Fruit fly (Drosophila melanogaster) whole organism, embryonic: ENCODE measurements around the gene CG31898.
A peak's percentile ranks its signal among the peaks of the same experiment; 100 is the strongest.

Experiments
- BtbVII ChIP-seq: fragments of 200-800 bp; sonication (Bioruptor generic); optimal IDR thresholded peaks from 3 replicates; lab custom pipeline; 2017; ENCODE audit warnings: missing biosample characterization, mild to moderate bottlenecking, missing genetic modification characterization
- Bteb2 ChIP-seq: fragments of 200-800 bp; sonication (Bioruptor generic); optimal IDR thresholded peaks from 2 replicates; lab custom pipeline; 2016; ENCODE audit warnings: missing biosample characterization, missing genetic modification characterization
- CG10959 ChIP-seq: fragments of 200-800 bp; sonication (Bioruptor generic); IDR thresholded peaks from 2 replicates; pipeline ENCODE4 v1.3.6; 2022; ENCODE audit warnings: missing biosample characterization, missing genetic modification characterization
- CG10979 ChIP-seq: fragments of 200-800 bp; sonication (Bioruptor generic); optimal IDR thresholded peaks from 2 replicates; lab custom pipeline; 2018; ENCODE audit warnings: missing biosample characterization, mild to moderate bottlenecking, missing genetic modification characterization, moderate library complexity
- CG11695 ChIP-seq: fragments of 200-800 bp; sonication (Bioruptor generic); IDR thresholded peaks from 3 replicates; pipeline ENCODE4 v1.3.6; 2022; ENCODE audit warnings: missing biosample characterization, missing genetic modification characterization
- CG12219 ChIP-seq: fragments of 200-800 bp; sonication (Bioruptor generic); optimal IDR thresholded peaks from 3 replicates; lab custom pipeline; 2018; ENCODE audit warnings: missing biosample characterization, mild to moderate bottlenecking, missing genetic modification characterization
- CG13296 ChIP-seq: fragments of 200-800 bp; sonication (Bioruptor generic); optimal IDR thresholded peaks from 3 replicates; lab custom pipeline; 2018; ENCODE audit warnings: missing biosample characterization, mild to moderate bottlenecking, missing genetic modification characterization
- CG14441 ChIP-seq: fragments of 200-800 bp; sonication (Bioruptor generic); IDR thresholded peaks from 2 replicates; pipeline ENCODE4 v1.3.6; 2022; ENCODE audit warnings: missing biosample characterization, missing genetic modification characterization
- CG17361 ChIP-seq: fragments of 200-800 bp; sonication (Bioruptor generic); IDR thresholded peaks from 3 replicates; pipeline ENCODE4 v1.3.6; 2022; ENCODE audit warnings: missing biosample characterization, missing genetic modification characterization
- CG30020 ChIP-seq: fragments of 200-800 bp; optimal IDR thresholded peaks from 2 replicates; lab custom pipeline; 2019; ENCODE audit warnings: missing biosample characterization, mild to moderate bottlenecking, missing genetic modification characterization, moderate library complexity
- CG30403 ChIP-seq: fragments of 200-800 bp; sonication (Bioruptor generic); optimal IDR thresholded peaks from 3 replicates; lab custom pipeline; 2016; ENCODE audit warnings: missing biosample characterization, missing genetic modification characterization
- CG3065 ChIP-seq: fragments of 200-800 bp; sonication (Bioruptor generic); optimal IDR thresholded peaks from 2 replicates; lab custom pipeline; 2016; ENCODE audit warnings: missing biosample characterization, missing genetic modification characterization
- CG31441 ChIP-seq: fragments of 200-800 bp; sonication (Bioruptor generic); IDR thresholded peaks from 2 replicates; pipeline ENCODE4 v1.3.6; 2022; ENCODE audit warnings: missing biosample characterization, missing genetic modification characterization
- CG3995 ChIP-seq: fragments of 200-800 bp; sonication (Bioruptor generic); optimal IDR thresholded peaks from 3 replicates; lab custom pipeline; 2016; ENCODE audit warnings: missing biosample characterization, missing genetic modification characterization
- CG4424 ChIP-seq: fragments of 200-800 bp; sonication (Bioruptor generic); optimal IDR thresholded peaks from 3 replicates; lab custom pipeline; 2016; ENCODE audit warnings: missing biosample characterization, missing genetic modification characterization
- CG6272 ChIP-seq: fragments of 200-800 bp; sonication (Bioruptor generic); IDR thresholded peaks from 2 replicates; pipeline ENCODE4 v1.3.6; 2022; ENCODE audit warnings: missing biosample characterization, missing genetic modification characterization
- CG7928 ChIP-seq: fragments of 200-800 bp; sonication (Bioruptor generic); optimal IDR thresholded peaks from 2 replicates; lab custom pipeline; 2017; ENCODE audit warnings: missing biosample characterization, mild to moderate bottlenecking, missing genetic modification characterization
- CG9215 ChIP-seq: fragments of 200-800 bp; sonication (Bioruptor generic); IDR thresholded peaks from 2 replicates; pipeline ENCODE4 v1.3.6; 2022; ENCODE audit warnings: missing biosample characterization, missing genetic modification characterization
- CG9727 ChIP-seq: fragments of 200-800 bp; sonication (Bioruptor generic); optimal IDR thresholded peaks from 3 replicates; lab custom pipeline; 2017; ENCODE audit warnings: missing biosample characterization, mild to moderate bottlenecking, missing genetic modification characterization
- CHES-1-like ChIP-seq: fragments of 200-800 bp; sonication (Bioruptor generic); optimal IDR thresholded peaks from 2 replicates; lab custom pipeline; 2016; ENCODE audit warnings: missing biosample characterization, missing genetic modification characterization
- CTCF ChIP-seq: fragments of 200-800 bp; sonication (Bioruptor generic); optimal IDR thresholded peaks from 2 replicates; lab custom pipeline; 2017; ENCODE audit warnings: missing biosample characterization, mild to moderate bottlenecking, missing genetic modification characterization, moderate library complexity
- Chrac-16 ChIP-seq: fragments of 200-800 bp; sonication (Bioruptor generic); optimal IDR thresholded peaks from 3 replicates; lab custom pipeline; 2016; ENCODE audit warnings: missing biosample characterization, missing genetic modification characterization
- CoRest ChIP-seq: fragments of 200-800 bp; sonication (Bioruptor generic); optimal IDR thresholded peaks from 3 replicates; lab custom pipeline; 2018; ENCODE audit warnings: missing biosample characterization, mild to moderate bottlenecking, missing genetic modification characterization, moderate library complexity
- Drgx ChIP-seq: fragments of 200-800 bp; sonication (Bioruptor generic); IDR thresholded peaks from 2 replicates; pipeline ENCODE4 v1.3.6; 2022; ENCODE audit warnings: missing biosample characterization, missing genetic modification characterization
- Hr51 ChIP-seq, 2 experiments: fragments of 200-800 bp; sonication (Bioruptor generic); optimal IDR thresholded peaks; 2 replicates in 1 of 2; 3 replicates in 1 of 2; lab custom pipeline; 2016 to 2018; ENCODE audit warnings: missing biosample characterization in 2 of 2, missing genetic modification characterization in 2 of 2, mild to moderate bottlenecking in 1 of 2, moderate library complexity in 1 of 2
- PHDP ChIP-seq: fragments of 200-800 bp; sonication (Bioruptor generic); optimal IDR thresholded peaks from 3 replicates; lab custom pipeline; 2018; ENCODE audit warnings: missing biosample characterization, mild to moderate bottlenecking, missing genetic modification characterization, moderate library complexity
- Six4 ChIP-seq: fragments of 200-800 bp; sonication (Bioruptor generic); optimal IDR thresholded peaks from 2 replicates; lab custom pipeline; 2016; ENCODE audit warnings: missing biosample characterization, missing genetic modification characterization
- Sox100B ChIP-seq: fragments of 200-800 bp; sonication (Bioruptor generic); optimal IDR thresholded peaks from 3 replicates; lab custom pipeline; 2018; ENCODE audit warnings: missing biosample characterization, mild to moderate bottlenecking, missing genetic modification characterization
- ara ChIP-seq: fragments of 200-800 bp; sonication (Bioruptor generic); IDR thresholded peaks from 2 replicates; pipeline ENCODE4 v1.3.6; 2022; ENCODE audit warnings: missing biosample characterization, missing genetic modification characterization
- ato ChIP-seq: fragments of 200-800 bp; sonication (Bioruptor generic); IDR thresholded peaks from 2 replicates; pipeline ENCODE4 v1.3.6; 2022; ENCODE audit warnings: missing biosample characterization, missing genetic modification characterization; ENCODE audit not compliant: partially characterized antibody
- dpn ChIP-seq, 2 experiments: fragments of 200-800 bp; sonication (Bioruptor generic); optimal IDR thresholded peaks; 3 replicates each; lab custom pipeline; 2016; ENCODE audit warnings: missing biosample characterization in 2 of 2, missing genetic modification characterization in 2 of 2
- dysf ChIP-seq: fragments of 200-800 bp; sonication (Bioruptor generic); IDR thresholded peaks from 3 replicates; pipeline ENCODE4 v1.3.6; 2022; ENCODE audit warnings: missing biosample characterization, missing genetic modification characterization
- fd64A ChIP-seq: fragments of 200-800 bp; sonication (Bioruptor generic); optimal IDR thresholded peaks from 3 replicates; lab custom pipeline; 2018; ENCODE audit warnings: missing biosample characterization, mild to moderate bottlenecking, missing genetic modification characterization
- fu2 ChIP-seq: fragments of 200-800 bp; sonication (Bioruptor generic); optimal IDR thresholded peaks from 2 replicates; lab custom pipeline; 2016; ENCODE audit warnings: missing biosample characterization, missing genetic modification characterization
- grau ChIP-seq: fragments of 200-800 bp; optimal IDR thresholded peaks from 3 replicates; lab custom pipeline; 2019; ENCODE audit warnings: missing biosample characterization, mild to moderate bottlenecking, missing genetic modification characterization, moderate library complexity
- hth ChIP-seq: fragments of >200 bp; optimal IDR thresholded peaks from 2 replicates; lab custom pipeline; 2017; ENCODE audit warnings: inconsistent platforms
- lmd ChIP-seq: fragments of 200-800 bp; sonication (Bioruptor generic); IDR thresholded peaks from 2 replicates; pipeline ENCODE4 v1.3.6; 2022; ENCODE audit warnings: missing biosample characterization, missing genetic modification characterization
- lola ChIP-seq, 3 experiments: fragments of >200 bp in 2 of 3; fragments of 200-800 bp in 1 of 3; sonication (Bioruptor generic) in 1 of 3; optimal IDR thresholded peaks; 2 replicates each; lab custom pipeline; 2017 to 2019; ENCODE audit warnings: missing biosample characterization in 3 of 3, missing genetic modification characterization in 3 of 3, mild to moderate bottlenecking in 1 of 3, moderate library complexity in 1 of 3
- nau ChIP-seq: fragments of 200-800 bp; sonication (Bioruptor generic); optimal IDR thresholded peaks from 3 replicates; lab custom pipeline; 2017; ENCODE audit warnings: missing biosample characterization, mild to moderate bottlenecking, missing genetic modification characterization, missing genetic modification reagents
- nmo ChIP-seq: fragments of 200-800 bp; sonication (Bioruptor generic); optimal IDR thresholded peaks from 2 replicates; lab custom pipeline; 2018; ENCODE audit warnings: missing biosample characterization, mild to moderate bottlenecking, missing genetic modification characterization, moderate library complexity
- oc ChIP-seq: fragments of 200-800 bp; sonication (Bioruptor generic); optimal IDR thresholded peaks from 2 replicates; lab custom pipeline; 2018; ENCODE audit warnings: missing biosample characterization, mild to moderate bottlenecking, missing genetic modification characterization, moderate library complexity
- pan ChIP-seq, 4 experiments: fragments of >200 bp in 3 of 4; fragments of 200-800 bp in 1 of 4; sonication (Bioruptor generic) in 1 of 4; optimal IDR thresholded peaks in 3 of 4; IDR thresholded peaks in 1 of 4; 2 replicates each; pipeline versions ENCODE4 v1.3.6 to Lab custom; 2017 to 2022; ENCODE audit warnings: missing biosample characterization in 2 of 4, missing genetic modification characterization in 2 of 4, mixed read lengths in 1 of 4
- peb ChIP-seq: fragments of 200-800 bp; sonication (Bioruptor generic); IDR thresholded peaks from 2 replicates; pipeline ENCODE4 v1.3.6; 2022; ENCODE audit warnings: missing biosample characterization, missing genetic modification characterization
- phol ChIP-seq: fragments of 200-800 bp; sonication (Bioruptor generic); optimal IDR thresholded peaks from 3 replicates; lab custom pipeline; 2018; ENCODE audit warnings: missing biosample characterization, mild to moderate bottlenecking, missing genetic modification characterization, moderate library complexity
- rib ChIP-seq: fragments of 200-800 bp; sonication (Bioruptor generic); IDR thresholded peaks from 2 replicates; pipeline ENCODE4 v1.3.6; 2022; ENCODE audit warnings: missing biosample characterization, missing genetic modification characterization
- schlank ChIP-seq: fragments of 200-800 bp; sonication (Bioruptor generic); optimal IDR thresholded peaks from 2 replicates; lab custom pipeline; 2018; ENCODE audit warnings: missing biosample characterization, mild to moderate bottlenecking, missing genetic modification characterization
- so ChIP-seq: fragments of 200-800 bp; sonication (Bioruptor generic); IDR thresholded peaks from 3 replicates; pipeline ENCODE4 v1.3.6; 2022; ENCODE audit warnings: missing biosample characterization, missing genetic modification characterization
- unpg ChIP-seq: fragments of 200-800 bp; sonication (Bioruptor generic); optimal IDR thresholded peaks from 3 replicates; lab custom pipeline; 2018; ENCODE audit warnings: missing biosample characterization, mild to moderate bottlenecking, missing genetic modification characterization, moderate library complexity
- zen2 ChIP-seq: fragments of 200-800 bp; sonication (Bioruptor generic); IDR thresholded peaks from 3 replicates; pipeline ENCODE4 v1.3.6; 2022; ENCODE audit warnings: missing biosample characterization, missing genetic modification characterization; ENCODE audit not compliant: partially characterized antibody
- zfh2 ChIP-seq: fragments of 200-800 bp; sonication (Bioruptor generic); optimal IDR thresholded peaks from 2 replicates; lab custom pipeline; 2016; ENCODE audit warnings: missing biosample characterization, missing genetic modification characterization

The CG31898 gene

dm6 chr2L:8371354-8371937, 28.8 kb upstream of the CG31898 start (continued):
- TF ChIP-seq ara (GFP tag; lab: Robert Waterston, UW) = no peak
- TF ChIP-seq fd64A (GFP tag; lab: Kevin White, UChicago) = no peak
- no peak for TF ChIP-seq CG3995 (GFP tag; lab: Kevin White, UChicago)
- TF ChIP-seq dpn (GFP tag; optimal IDR thresholded peaks at IDR 0.05; lab: Kevin White, UChicago) = peak in 1 of 2 experiments; percentile 24
- TF ChIP-seq pan (optimal IDR thresholded peaks at IDR 0.05; lab: Kevin White, UChicago) = no peak
- no peak for TF ChIP-seq pan (GFP tag; optimal IDR thresholded peaks at IDR 0.05 in 1 of 2, IDR thresholded peaks at IDR 0.05 in 1 of 2)
- no peak for TF ChIP-seq CG30020 (tag; lab: Kevin White, UChicago)
- 0 out of 2 replicates have a peak, but pooled peaks have one; percentile 30 for TF ChIP-seq CG14441 (GFP tag; lab: Robert Waterston, UW)
- TF ChIP-seq hth = no peak
- TF ChIP-seq nmo = peak; percentile 18
- no peak for TF ChIP-seq CTCF (GFP tag; lab: Kevin White, UChicago)
- TF ChIP-seq Bteb2 (GFP tag; lab: Kevin White, UChicago) = no peak
- peak; percentile 19 for TF ChIP-seq Sox100B (GFP tag; lab: Kevin White, UChicago)
- TF ChIP-seq CG12219 = no peak
- TF ChIP-seq CG13296 (GFP tag; lab: Kevin White, UChicago) = no peak
- no peak for TF ChIP-seq oc
- TF ChIP-seq CG31441 (GFP tag; lab: Robert Waterston, UW) = peak; percentile 50; the same call in 1 of the 2 replicates
- TF ChIP-seq CG30403 (GFP tag; lab: Kevin White, UChicago) = peak; percentile 33
- no peak for TF ChIP-seq CG9215 (GFP tag; lab: Robert Waterston, UW)
- TF ChIP-seq CHES-1-like (GFP tag; lab: Kevin White, UChicago) = no peak
- TF ChIP-seq fu2 (GFP tag; lab: Kevin White, UChicago) = no peak
- no peak for TF ChIP-seq peb
- TF ChIP-seq PHDP = peak; percentile 2
- TF ChIP-seq nau (GFP tag; lab: Kevin White, UChicago) = no peak
- no peak for TF ChIP-seq zen2
- TF ChIP-seq CoRest (tag; lab: Kevin White, UChicago) = peak; percentile 10
- TF ChIP-seq grau (tag; lab: Kevin White, UChicago) = peak; percentile 80
- no peak for TF ChIP-seq zfh2 (GFP tag; lab: Kevin White, UChicago)
- no peak for TF ChIP-seq rib
- TF ChIP-seq lola (GFP tag; optimal IDR thresholded peaks at IDR 0.05; lab: Kevin White, UChicago) = no peak
- TF ChIP-seq Chrac-16 (GFP tag; lab: Kevin White, UChicago) = no peak
- no peak for TF ChIP-seq CG10959 (GFP tag; lab: Robert Waterston, UW)
- no peak for TF ChIP-seq ato (GFP tag; lab: Robert Waterston, UW)
- TF ChIP-seq CG4424 = peak; percentile 22
- TF ChIP-seq CG7928 (GFP tag; lab: Kevin White, UChicago) = no peak
- TF ChIP-seq CG11695 (GFP tag; lab: Robert Waterston, UW) = no peak
- no peak for TF ChIP-seq Six4 (GFP tag; lab: Kevin White, UChicago)
- TF ChIP-seq CG17361 (GFP tag; lab: Robert Waterston, UW) = peak; percentile 56; the same call in 1 of the 3 replicates
- no peak for TF ChIP-seq CG3065 (GFP tag; lab: Kevin White, UChicago)
- peak; percentile 41; the same call in 1 of the 2 replicates for TF ChIP-seq Drgx
- peak; percentile 24 for TF ChIP-seq BtbVII
- 0 out of 3 replicates have a peak, but pooled peaks have one; percentile 23 for TF ChIP-seq so (GFP tag; lab: Robert Waterston, UW)
- peak; percentile 8 for TF ChIP-seq unpg (GFP tag; lab: Kevin White, UChicago)
- no peak for TF ChIP-seq CG6272
- TF ChIP-seq schlank (tag; lab: Kevin White, UChicago) = no peak
- TF ChIP-seq lmd (GFP tag; lab: Robert Waterston, UW) = no peak
- TF ChIP-seq CG10979 (tag; lab: Kevin White, UChicago) = no peak
- 0 out of 3 replicates have a peak, but pooled peaks have one; percentile 12 for TF ChIP-seq dysf
- TF ChIP-seq Hr51 (GFP tag; optimal IDR thresholded peaks at IDR 0.05; lab: Kevin White, UChicago) = peak in 1 of 2 experiments; percentile 52
- peak; percentile 23 for TF ChIP-seq phol (tag; lab: Kevin White, UChicago)
- TF ChIP-seq CG9727 (GFP tag; lab: Kevin White, UChicago) = no peak
